Worm (Caenorhabditis elegans) whole organism, young adult: ENCODE data around the gene T22C8.6.

Experiments used
- F49E8.2 ChIP-seq: sonication (generic microtip); optimal IDR thresholded peaks from 3 replicates; lab custom pipeline; 2017; ENCODE audit warnings: missing genetic modification characterization, mild to moderate bottlenecking, missing compliant biosample characterization, antibody characterized with exemption, moderate library complexity; ENCODE audit not compliant: insufficient read depth
- T07F8.4 ChIP-seq: sonication (generic microtip); optimal IDR thresholded peaks from 2 replicates; lab custom pipeline; 2016; ENCODE audit warnings: mild to moderate bottlenecking, missing genetic modification characterization, moderate library complexity, missing compliant biosample characterization
- Y53F4B.3 ChIP-seq: fragments of 200-800 bp; sonication (Bioruptor generic); IDR thresholded peaks from 2 replicates; pipeline ENCODE4 v1.3.6; 2022; ENCODE audit warnings: missing genetic modification reagents, missing genetic modification characterization, missing compliant biosample characterization
- Y53G8AR.9 ChIP-seq: fragments of 200-800 bp; sonication (Bioruptor generic); conservative IDR thresholded peaks from 2 replicates; pipeline ENCODE4 v1.3.6; 2022; ENCODE audit warnings: missing genetic modification reagents, missing genetic modification characterization, missing compliant biosample characterization
- Y56A3A.18 ChIP-seq: fragments of 200-800 bp; sonication (Bioruptor generic); IDR thresholded peaks from 2 replicates; pipeline ENCODE4 v1.3.6; 2022; ENCODE audit warnings: missing genetic modification reagents, missing genetic modification characterization, missing compliant biosample characterization
- ets-4 ChIP-seq: fragments of 200-800 bp; sonication (Bioruptor generic); optimal IDR thresholded peaks from 2 replicates; lab custom pipeline; 2018; ENCODE audit warnings: mild to moderate bottlenecking, missing genetic modification characterization, missing compliant biosample characterization
- pha-4 ChIP-seq: fragments of 150-350 bp; sonication (generic microtip); optimal IDR thresholded peaks from 2 replicates; lab custom pipeline; 2014; ENCODE audit warnings: missing biosample characterization, missing genetic modification reagents, missing genetic modification characterization
- unc-62 ChIP-seq: fragments of 150-350 bp; optimal IDR thresholded peaks from 2 replicates; lab custom pipeline; 2014; ENCODE audit warnings: missing biosample characterization, missing genetic modification reagents, missing genetic modification characterization
- zfh-2 ChIP-seq: fragments of 200-800 bp; sonication (Bioruptor generic); conservative IDR thresholded peaks from 2 replicates; pipeline ENCODE4 v1.3.6; 2022; ENCODE audit warnings: missing genetic modification reagents, missing genetic modification characterization, missing compliant biosample characterization
- ztf-18 ChIP-seq: sonication (generic microtip); optimal IDR thresholded peaks from 2 replicates; lab custom pipeline; 2016; ENCODE audit warnings: missing genotype, mild to moderate bottlenecking, missing genetic modification characterization, missing compliant biosample characterization
- ztf-28 ChIP-seq: fragments of 200-800 bp; sonication (Bioruptor generic); IDR thresholded peaks from 2 replicates; pipeline ENCODE4 v1.3.6; 2022; ENCODE audit warnings: missing genetic modification reagents, missing genetic modification characterization, missing compliant biosample characterization

ce11 chrII:8623396-8623795 lies 6.7 kb downstream of the T22C8.6 start, which contains the start of gene T22C8.4:
- TF ChIP-seq T07F8.4: no peak
- no peak for TF ChIP-seq ztf-18
- TF ChIP-seq pha-4 (tag; lab: Kevin White, UChicago): no peak
- TF ChIP-seq Y56A3A.18: no peak
- TF ChIP-seq unc-62: no peak
- TF ChIP-seq zfh-2 (GFP tag; lab: Robert Waterston, UW): no peak
- no peak for TF ChIP-seq F49E8.2 (tag; lab: Kevin White, UChicago)
- TF ChIP-seq ztf-28 (GFP tag; lab: Robert Waterston, UW): no peak
- TF ChIP-seq Y53F4B.3 (GFP tag; lab: Robert Waterston, UW): no peak
- no peak for TF ChIP-seq Y53G8AR.9 (GFP tag; lab: Robert Waterston, UW)
- TF ChIP-seq ets-4 (GFP tag; lab: Kevin White, UChicago): no peak
